Fruit fly (Drosophila melanogaster) whole organism, pupa: ENCODE measurements around the gene Rdh.

Source experiments
- CG10348 ChIP-seq: fragments of 200-800 bp; sonication (Bioruptor generic); IDR thresholded peaks from 2 replicates; pipeline ENCODE4 v1.3.6; 2022; ENCODE audit warnings: missing biosample characterization, missing genetic modification characterization
- CG12605 ChIP-seq: fragments of 200-800 bp; sonication (Bioruptor generic); IDR thresholded peaks from 2 replicates; pipeline ENCODE4 v1.3.6; 2022; ENCODE audit warnings: missing biosample characterization, missing genetic modification characterization
- CG13204 ChIP-seq: fragments of 200-800 bp; sonication (Bioruptor generic); optimal IDR thresholded peaks from 2 replicates; lab custom pipeline; 2018; ENCODE audit warnings: missing biosample characterization, mild to moderate bottlenecking, missing genetic modification characterization, moderate library complexity
- CG14655 ChIP-seq: fragments of 200-800 bp; sonication (Bioruptor generic); optimal IDR thresholded peaks from 3 replicates; lab custom pipeline; 2017; ENCODE audit warnings: mild to moderate bottlenecking, missing biosample characterization, missing genetic modification reagents, missing genetic modification characterization
- CG15710 ChIP-seq: fragments of 200-800 bp; sonication (Bioruptor generic); optimal IDR thresholded peaks from 2 replicates; lab custom pipeline; 2018; ENCODE audit warnings: missing biosample characterization, mild to moderate bottlenecking, missing genetic modification characterization, moderate library complexity
- CG17806 ChIP-seq: fragments of 200-800 bp; sonication (Bioruptor generic); optimal IDR thresholded peaks from 2 replicates; lab custom pipeline; 2018; ENCODE audit warnings: missing biosample characterization, mild to moderate bottlenecking, missing genetic modification characterization, moderate library complexity
- CG32121 ChIP-seq: fragments of 200-800 bp; sonication (Bioruptor generic); IDR thresholded peaks from 2 replicates; pipeline ENCODE4 v1.3.6; 2022; ENCODE audit warnings: missing biosample characterization, missing genetic modification characterization
- CG34367 ChIP-seq: fragments of 200-800 bp; sonication (Bioruptor generic); optimal IDR thresholded peaks from 2 replicates; lab custom pipeline; 2018; ENCODE audit warnings: missing biosample characterization, mild to moderate bottlenecking, missing genetic modification characterization
- CG4496 ChIP-seq: fragments of 200-800 bp; sonication (Bioruptor generic); IDR thresholded peaks from 3 replicates; pipeline ENCODE4 v1.3.6; 2022; ENCODE audit warnings: missing biosample characterization, missing genetic modification characterization
- CG8159 ChIP-seq: fragments of 200-800 bp; sonication (Bioruptor generic); optimal IDR thresholded peaks from 3 replicates; lab custom pipeline; 2018; ENCODE audit warnings: missing biosample characterization, mild to moderate bottlenecking, missing genetic modification characterization, moderate library complexity
- CG8301 ChIP-seq: fragments of 200-800 bp; sonication (Bioruptor generic); optimal IDR thresholded peaks from 2 replicates; lab custom pipeline; 2018; ENCODE audit warnings: missing biosample characterization, mild to moderate bottlenecking, missing genetic modification characterization
- CG9948 ChIP-seq: fragments of 200-800 bp; sonication (Bioruptor generic); optimal IDR thresholded peaks from 2 replicates; lab custom pipeline; 2018; ENCODE audit warnings: missing biosample characterization, mild to moderate bottlenecking, missing genetic modification characterization, moderate library complexity
- D1 ChIP-seq: fragments of 200-800 bp; sonication (Bioruptor generic); optimal IDR thresholded peaks from 2 replicates; lab custom pipeline; 2018; ENCODE audit warnings: missing biosample characterization, mild to moderate bottlenecking, missing genetic modification characterization, moderate library complexity
- EcR ChIP-seq: fragments of 200-800 bp; sonication (Bioruptor generic); optimal IDR thresholded peaks from 3 replicates; lab custom pipeline; 2019; ENCODE audit warnings: missing biosample characterization, missing genetic modification characterization, mild to moderate bottlenecking, moderate library complexity, missing genetic modification reagents
- Ets98B ChIP-seq: fragments of 200-800 bp; sonication (Bioruptor generic); IDR thresholded peaks from 2 replicates; pipeline ENCODE4 v1.3.6; 2022; ENCODE audit warnings: missing biosample characterization, missing genetic modification characterization
- Pif1A ChIP-seq: fragments of 200-800 bp; sonication (Bioruptor generic); optimal IDR thresholded peaks from 3 replicates; lab custom pipeline; 2016; ENCODE audit warnings: missing biosample characterization, missing genetic modification characterization
- Pif1B ChIP-seq: fragments of 200-800 bp; sonication (Bioruptor generic); optimal IDR thresholded peaks from 3 replicates; lab custom pipeline; 2016; ENCODE audit warnings: missing biosample characterization, missing genetic modification characterization
- Snoo ChIP-seq: fragments of 200-800 bp; sonication (Bioruptor generic); optimal IDR thresholded peaks from 3 replicates; lab custom pipeline; 2017; ENCODE audit warnings: missing biosample characterization, mild to moderate bottlenecking, missing genetic modification characterization, inconsistent platforms
- fd96Ca ChIP-seq: fragments of 200-800 bp; sonication (Bioruptor generic); IDR thresholded peaks from 3 replicates; pipeline ENCODE4 v1.3.6; 2022; ENCODE audit warnings: missing biosample characterization, missing genetic modification characterization
- gl ChIP-seq: fragments of 200-800 bp; sonication (Bioruptor generic); optimal IDR thresholded peaks from 2 replicates; lab custom pipeline; 2018; ENCODE audit warnings: missing biosample characterization, mild to moderate bottlenecking, missing genetic modification characterization
- rn ChIP-seq: fragments of 200-800 bp; sonication (Bioruptor generic); IDR thresholded peaks from 2 replicates; pipeline ENCODE4 v1.3.6; 2022; ENCODE audit warnings: missing biosample characterization, missing genetic modification characterization

Gene Rdh

DNA sequence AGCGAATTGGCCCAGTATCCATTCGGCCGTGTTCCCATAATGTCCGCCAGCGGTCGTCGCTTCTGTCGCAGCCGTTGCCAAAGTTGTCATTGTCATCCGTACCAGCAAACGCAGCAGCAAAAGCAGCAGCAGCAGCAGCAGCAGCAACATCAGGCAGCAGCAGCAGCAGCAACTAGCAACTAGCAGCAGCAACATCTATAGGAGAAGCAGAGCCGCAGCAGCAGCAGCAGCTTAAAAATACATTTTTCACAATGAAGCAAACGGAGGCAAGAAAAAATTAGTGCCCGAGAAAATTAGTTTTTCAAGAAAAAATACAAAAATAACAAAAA, 200 bp downstream of the Rdh start:
- no peak; the same call in 1 of the 2 replicates for TF ChIP-seq Ets98B

dm6 chr3L:3825884-3826283, 635 bp downstream of the Rdh start:
- TF ChIP-seq CG17806 (tag; lab: Kevin White, UChicago): no peak
- peak; percentile 17 for TF ChIP-seq CG14655 (GFP tag; lab: Kevin White, UChicago)

dm6 chr3L:3826541-3826940, 1.3 kb downstream of the Rdh start:
- no peak for TF ChIP-seq CG8301
- TF ChIP-seq EcR (GFP tag; lab: Kevin White, UChicago): no peak
- TF ChIP-seq CG8159 (tag; lab: Kevin White, UChicago): peak; percentile 85
- peak; percentile 81 for TF ChIP-seq CG15710 (tag; lab: Kevin White, UChicago)
- TF ChIP-seq fd96Ca (GFP tag; lab: Robert Waterston, UW): peak; percentile 67; the same call in 2 of the 3 replicates
- peak; percentile 58; the same call in 1 of the 2 replicates for TF ChIP-seq CG12605 (GFP tag; lab: Robert Waterston, UW)
- TF ChIP-seq CG13204 (GFP tag; lab: Kevin White, UChicago): no peak
- TF ChIP-seq gl: peak; percentile 8
- TF ChIP-seq CG4496 (GFP tag; lab: Robert Waterston, UW): peak; percentile 63; the same call in 2 of the 3 replicates
- TF ChIP-seq CG32121 (GFP tag; lab: Robert Waterston, UW): peak; percentile 85
- TF ChIP-seq Pif1B (GFP tag; lab: Kevin White, UChicago): peak; percentile 56
- no peak for TF ChIP-seq D1 (tag; lab: Kevin White, UChicago)
- TF ChIP-seq Pif1A (GFP tag; lab: Kevin White, UChicago): no peak
- peak; percentile 64 for TF ChIP-seq rn (GFP tag; lab: Robert Waterston, UW)
- TF ChIP-seq Snoo: no peak
- peak; percentile 60 for TF ChIP-seq CG10348 (GFP tag; lab: Robert Waterston, UW)

DNA sequence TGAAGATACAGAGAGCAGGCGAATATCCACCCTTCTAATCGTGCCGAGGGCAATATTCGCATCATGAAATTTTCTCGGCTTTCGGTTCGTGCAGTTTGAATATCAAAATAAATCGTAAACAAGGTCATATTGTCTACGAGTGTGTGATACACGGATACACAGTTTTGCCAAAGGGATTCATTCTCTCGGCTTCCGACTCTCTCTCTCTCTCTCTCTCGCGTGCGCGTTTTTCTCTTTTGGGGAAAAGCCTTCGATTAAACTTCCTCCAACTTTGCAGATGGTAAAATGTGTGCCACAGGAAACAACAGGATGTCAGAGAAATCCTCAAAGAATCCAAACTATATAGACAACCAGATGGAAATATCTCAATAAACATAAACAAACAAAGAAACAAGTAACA, 2.9 kb downstream of the Rdh start:
- TF ChIP-seq CG8159 (tag; lab: Kevin White, UChicago) (no peak), Ets98B (no peak), CG17806 (tag; lab: Kevin White, UChicago) (no peak)

- no peak for TF ChIP-seq CG32121 (GFP tag; lab: Robert Waterston, UW)
- no peak for TF ChIP-seq CG15710 (tag; lab: Kevin White, UChicago)
- TF ChIP-seq CG9948: no peak
- no peak for TF ChIP-seq CG4496 (GFP tag; lab: Robert Waterston, UW)
- no peak for TF ChIP-seq CG14655 (GFP tag; lab: Kevin White, UChicago)
- TF ChIP-seq CG8159 (tag; lab: Kevin White, UChicago): no peak
- no peak for TF ChIP-seq CG10348 (GFP tag; lab: Robert Waterston, UW)
- TF ChIP-seq CG12605 (GFP tag; lab: Robert Waterston, UW): no peak
- no peak for TF ChIP-seq rn (GFP tag; lab: Robert Waterston, UW)
- no peak for TF ChIP-seq Ets98B
- TF ChIP-seq D1 (tag; lab: Kevin White, UChicago): no peak
- no peak for TF ChIP-seq fd96Ca (GFP tag; lab: Robert Waterston, UW)
- TF ChIP-seq CG8301: no peak
- TF ChIP-seq Snoo: no peak
- TF ChIP-seq CG34367 (tag; lab: Kevin White, UChicago): no peak
- no peak for TF ChIP-seq CG13204 (GFP tag; lab: Kevin White, UChicago)
- TF ChIP-seq gl: no peak
These were observed 17.9 kb downstream of the Rdh start for dm6 chr3L:3842981-3843701.

DNA sequence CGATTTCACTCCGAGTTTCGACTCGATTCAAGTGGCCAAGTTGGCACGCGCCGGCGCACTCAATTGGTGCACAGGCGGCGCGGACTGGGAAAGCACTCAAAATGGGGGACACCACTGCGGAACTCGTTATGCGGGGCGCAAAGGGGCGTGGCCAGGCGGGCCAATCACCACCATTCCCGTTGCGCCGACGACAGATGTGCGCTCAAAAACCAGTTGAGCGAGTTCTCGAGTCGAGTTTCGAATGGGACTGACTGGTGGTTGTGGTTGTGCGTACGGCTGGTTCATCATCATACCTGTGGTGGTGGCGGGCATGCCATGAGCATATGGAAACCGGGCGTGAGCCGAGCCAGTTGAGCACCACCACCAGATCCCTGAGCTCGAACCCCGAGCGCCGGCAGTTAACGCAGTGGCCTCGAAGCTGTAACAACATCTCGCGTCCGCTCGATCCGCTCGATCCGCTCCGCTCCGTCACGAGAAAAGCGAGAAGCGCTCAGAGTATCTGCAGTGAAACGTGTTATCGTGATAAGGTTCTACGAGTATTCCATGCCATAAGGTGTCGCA, 20.6 kb downstream of the Rdh start, which contains the start of gene Awh:
Awh (plus strand) TSS at position 392 of the 561 bp plus-strand sequence.
- TF ChIP-seq CG13204 (GFP tag; lab: Kevin White, UChicago) (peak; percentile 50), Ets98B (no peak; the same call in 1 of the 2 replicates), Pif1B (GFP tag; lab: Kevin White, UChicago) (peak; percentile 3), EcR (GFP tag; lab: Kevin White, UChicago) (no peak), CG14655 (GFP tag; lab: Kevin White, UChicago) (no peak), CG34367 (tag; lab: Kevin White, UChicago) (no peak), rn (GFP tag; lab: Robert Waterston, UW) (no peak), CG12605 (GFP tag; lab: Robert Waterston, UW) (peak; percentile 40; the same call in 1 of the 2 replicates), CG4496 (GFP tag; lab: Robert Waterston, UW) (no peak), fd96Ca (GFP tag; lab: Robert Waterston, UW) (0 out of 3 replicates have a peak, but pooled peaks have one; percentile 18)

- TF ChIP-seq CG34367 (tag; lab: Kevin White, UChicago) (no peak), CG10348 (GFP tag; lab: Robert Waterston, UW) (no peak), D1 (tag; lab: Kevin White, UChicago) (no peak), CG17806 (tag; lab: Kevin White, UChicago) (no peak), CG12605 (GFP tag; lab: Robert Waterston, UW) (no peak)
- TF ChIP-seq, all 21 proteins: peak for 0
These were observed 22.6 kb downstream of the Rdh start for dm6 chr3L:3847810-3848326.
